Fruit fly (Drosophila melanogaster) whole organism: ENCODE data around the gene Bdp1.

Source experiments
- CG8478 ChIP-seq: fragments of >200 bp; optimal IDR thresholded peaks from 2 replicates; lab custom pipeline; 2018; ENCODE audit warnings: inconsistent platforms
- Dll ChIP-seq: fragments of >200 bp; optimal IDR thresholded peaks from 2 replicates; lab custom pipeline; 2017
- EcR ChIP-seq, 2 experiments: fragments of >200 bp; optimal IDR thresholded peaks; 2 replicates each; lab custom pipeline; 2017; ENCODE audit warnings: missing biosample characterization in 2 of 2, missing genetic modification characterization in 2 of 2, missing genetic modification reagents in 2 of 2
- pan ChIP-seq: fragments of >200 bp; optimal IDR thresholded peaks from 2 replicates; lab custom pipeline; 2017
- psq ChIP-seq: fragments of >200 bp; optimal IDR thresholded peaks from 2 replicates; lab custom pipeline; 2017
- usp ChIP-seq: fragments of >200 bp; optimal IDR thresholded peaks from 2 replicates; lab custom pipeline; 2017; ENCODE audit warnings: missing biosample characterization, missing genetic modification characterization, mixed read lengths

dm6 chr2L:13362953-13363352 is 10.7 kb downstream of the Bdp1 start:
- TF ChIP-seq Dll (lab: Kevin White, UChicago), result no peak
- no peak for TF ChIP-seq CG8478 (lab: Kevin White, UChicago)
- TF ChIP-seq pan (lab: Kevin White, UChicago), result no peak
- no peak for TF ChIP-seq EcR (GFP tag; optimal IDR thresholded peaks at IDR 0.05; lab: Kevin White, UChicago)
- TF ChIP-seq psq (lab: Kevin White, UChicago), result no peak
- no peak for TF ChIP-seq usp (GFP tag; lab: Kevin White, UChicago)
